Worm (Caenorhabditis elegans): Measurements from ENCODE around the gene sri-54.

DNA sequence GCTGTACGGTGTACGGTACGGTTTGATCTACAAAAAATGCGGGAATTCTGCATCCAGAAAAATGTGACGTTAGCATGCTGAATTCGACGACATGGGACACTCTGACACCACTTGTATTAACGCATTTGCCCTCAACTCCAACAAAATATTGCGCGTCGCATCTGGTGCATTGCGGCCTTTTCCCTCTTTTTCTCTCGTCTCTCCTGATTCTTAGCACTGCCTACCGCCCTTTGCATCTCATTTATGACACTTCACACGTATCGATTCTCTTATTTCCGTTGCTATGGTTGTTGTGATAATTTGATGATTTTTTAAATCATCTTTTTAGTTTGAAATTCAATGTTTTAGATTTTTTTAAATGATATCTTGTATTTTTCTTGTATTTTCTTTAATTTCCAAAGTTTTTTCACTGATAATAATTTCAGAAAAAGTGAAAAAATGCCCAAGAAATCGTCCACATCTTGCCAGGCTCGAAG lies 18.8 kb downstream of the sri-54 start, which contains the start of gene T10D4.6:
- TF ChIP-seq pqm-1 (tag; optimal IDR thresholded peaks at IDR 0.05), result no peak
- TF ChIP-seq nhr-28 (tag; optimal IDR thresholded peaks at IDR 0.05), result no peak
- no peak for TF ChIP-seq elt-2 (tag; optimal IDR thresholded peaks at IDR 0.05)
- no peak for TF ChIP-seq ztf-11 (tag; optimal IDR thresholded peaks at IDR 0.05)
- TF ChIP-seq skn-1 (tag; optimal IDR thresholded peaks at IDR 0.05), result no peak
- no peak for TF ChIP-seq aly-2 (tag; optimal IDR thresholded peaks at IDR 0.05)
- no peak for TF ChIP-seq ama-1 (optimal IDR thresholded peaks at IDR 0.05)
- no peak for TF ChIP-seq mdl-1 (tag; optimal IDR thresholded peaks at IDR 0.05)
- TF ChIP-seq jun-1 (tag; optimal IDR thresholded peaks at IDR 0.05), result no peak
- no peak for TF ChIP-seq unc-39 (tag; optimal IDR thresholded peaks at IDR 0.05)
- no peak for TF ChIP-seq sea-2 (GFP tag; optimal IDR thresholded peaks at IDR 0.05)
- peak; percentile 8 for TF ChIP-seq lin-39 (tag; optimal IDR thresholded peaks at IDR 0.05)
- TF ChIP-seq nhr-76 (tag; optimal IDR thresholded peaks at IDR 0.05), result no peak
